Worm (Caenorhabditis elegans) whole organism, mixed stage, embryonic: Measurements from ENCODE around the gene fbxa-74.

Experiments used
- blmp-1 ChIP-seq: fragments of 150-350 bp; optimal IDR thresholded peaks from 2 replicates; lab custom pipeline; 2014; ENCODE audit warnings: missing biosample characterization, missing genetic modification characterization
- ceh-39 ChIP-seq: fragments of 150-350 bp; optimal IDR thresholded peaks from 2 replicates; lab custom pipeline; 2014; ENCODE audit warnings: missing biosample characterization, missing genetic modification characterization
- ceh-43 ChIP-seq: fragments of 200-800 bp; sonication (Bioruptor generic); optimal IDR thresholded peaks from 2 replicates; lab custom pipeline; 2018; ENCODE audit warnings: mild to moderate bottlenecking, missing genetic modification characterization, moderate library complexity, missing compliant biosample characterization
- ces-1 ChIP-seq: fragments of 150-350 bp; optimal IDR thresholded peaks from 2 replicates; lab custom pipeline; 2014; ENCODE audit warnings: missing biosample characterization, missing genetic modification reagents, missing genetic modification characterization
- hlh-1 ChIP-seq: fragments of 150-350 bp; optimal IDR thresholded peaks from 2 replicates; lab custom pipeline; 2014; ENCODE audit warnings: missing biosample characterization, missing genetic modification reagents, missing genetic modification characterization
- mab-5 ChIP-seq: fragments of 150-350 bp; optimal IDR thresholded peaks from 2 replicates; lab custom pipeline; 2014; ENCODE audit warnings: missing biosample characterization, missing genetic modification characterization
- mep-1 ChIP-seq: fragments of 150-350 bp; optimal IDR thresholded peaks from 2 replicates; lab custom pipeline; 2017; ENCODE audit warnings: missing biosample characterization, missing genetic modification reagents, missing genetic modification characterization, inconsistent platforms
- mls-2 ChIP-seq: sonication (generic microtip); optimal IDR thresholded peaks from 2 replicates; lab custom pipeline; 2016; ENCODE audit warnings: mild to moderate bottlenecking, missing genetic modification characterization, moderate library complexity, missing compliant biosample characterization
- nhr-12 ChIP-seq: fragments of 150-350 bp; optimal IDR thresholded peaks from 2 replicates; lab custom pipeline; 2014; ENCODE audit warnings: missing biosample characterization, missing genetic modification characterization
- nhr-2 ChIP-seq: fragments of 150-350 bp; optimal IDR thresholded peaks from 2 replicates; lab custom pipeline; 2014; ENCODE audit warnings: missing biosample characterization, missing genetic modification characterization
- pha-4 ChIP-seq: fragments of 150-350 bp; optimal IDR thresholded peaks from 2 replicates; lab custom pipeline; 2018; ENCODE audit warnings: missing biosample characterization, missing genetic modification reagents, missing genetic modification characterization
- snpc-4 ChIP-seq: fragments of 150-350 bp; optimal IDR thresholded peaks from 2 replicates; lab custom pipeline; 2014; ENCODE audit warnings: missing biosample characterization, missing genetic modification characterization
- sptf-1 ChIP-seq: sonication (generic microtip); optimal IDR thresholded peaks from 2 replicates; lab custom pipeline; 2017; ENCODE audit warnings: mild to moderate bottlenecking, missing genetic modification characterization, moderate library complexity, missing compliant biosample characterization
- tbx-8 ChIP-seq: fragments of 200-800 bp; sonication (Bioruptor generic); optimal IDR thresholded peaks from 2 replicates; lab custom pipeline; 2018; ENCODE audit warnings: mild to moderate bottlenecking, missing genetic modification characterization, moderate library complexity, missing compliant biosample characterization
- unc-120 ChIP-seq: sonication (generic microtip); optimal IDR thresholded peaks from 2 replicates; lab custom pipeline; 2017; ENCODE audit warnings: missing genetic modification characterization, missing compliant biosample characterization; ENCODE audit not compliant: poor library complexity, severe bottlenecking
- unc-62 ChIP-seq: fragments of 150-350 bp; optimal IDR thresholded peaks from 2 replicates; lab custom pipeline; 2014; ENCODE audit warnings: missing biosample characterization, missing genetic modification reagents, missing genetic modification characterization
- ztf-11 ChIP-seq: fragments of 150-350 bp; optimal IDR thresholded peaks from 2 replicates; lab custom pipeline; 2014; ENCODE audit warnings: missing biosample characterization, missing genetic modification characterization

The fbxa-74 gene

DNA sequence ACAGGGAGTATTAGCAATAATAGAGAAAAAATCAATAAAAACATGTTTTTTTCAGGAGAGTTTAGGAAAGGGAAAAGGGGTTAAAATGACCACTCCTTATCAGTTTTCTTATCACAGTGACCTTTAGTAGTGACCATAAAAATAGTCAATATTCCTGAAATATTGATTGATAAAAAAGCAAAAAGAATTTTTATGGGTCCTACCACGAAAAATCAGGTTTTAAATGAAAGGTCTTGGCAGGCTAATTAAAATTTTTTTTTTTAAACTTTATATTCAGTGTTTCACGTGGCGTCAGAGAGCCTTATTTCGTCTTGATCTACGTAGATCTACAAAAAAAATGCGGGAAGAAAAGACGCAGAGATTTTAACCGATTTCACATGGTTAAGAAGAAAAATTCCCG lies 41.4 kb downstream of the fbxa-74 start, which contains the start of gene cht-4:
TSS of gene cht-4 (minus strand) at position 101 of the 400 bp plus-strand sequence.
- TF ChIP-seq ceh-43 (no peak), ces-1 (no peak), mab-5 (tag; lab: Kevin White, UChicago) (no peak), hlh-1 (tag; lab: Kevin White, UChicago) (no peak), pha-4 (tag; lab: Kevin White, UChicago) (no peak), unc-62 (GFP tag; lab: Kevin White, UChicago) (no peak), mep-1 (no peak), tbx-8 (GFP tag; lab: Kevin White, UChicago) (no peak), blmp-1 (no peak), ceh-39 (tag; lab: Kevin White, UChicago) (no peak), nhr-12 (tag; lab: Kevin White, UChicago) (no peak), ztf-11 (no peak), unc-120 (tag; lab: Kevin White, UChicago) (no peak), nhr-2 (tag; lab: Kevin White, UChicago) (no peak), snpc-4 (tag; lab: Kevin White, UChicago) (no peak)

DNA sequence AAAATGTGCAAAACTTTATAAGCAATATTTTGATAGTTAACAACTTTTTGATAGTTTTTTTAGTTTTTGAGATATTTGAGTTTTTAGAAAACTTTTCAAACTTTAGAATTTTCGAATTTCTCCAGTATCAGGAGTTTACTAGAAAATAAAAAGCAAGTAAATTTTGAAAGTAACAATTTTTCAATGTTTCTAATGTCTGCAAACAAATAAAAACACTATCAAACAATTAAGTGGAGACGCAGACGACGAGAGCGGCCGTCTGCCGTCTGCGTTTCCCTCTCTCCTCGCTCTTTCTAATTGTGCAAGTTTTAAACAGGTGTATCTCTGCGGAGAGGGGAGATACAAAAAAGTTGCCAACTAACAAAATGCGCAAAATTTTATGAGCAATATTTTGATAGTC lies 45.9 kb downstream of the fbxa-74 start:
- TF ChIP-seq sptf-1 (tag; lab: Kevin White, UChicago) = no peak

- no peak for TF ChIP-seq mab-5 (tag; lab: Kevin White, UChicago)
- TF ChIP-seq mls-2 = no peak
- TF ChIP-seq, all 35 proteins: peak for 0
These were observed 46.6 kb downstream of the fbxa-74 start, which contains the start of gene Y22D7AL.1 for ce11 chrIII:1652181-1652580. Gene Y22D7AL.1 (plus strand): TSS chrIII:1652481.
